Fruit fly (Drosophila melanogaster) whole organism, embryonic: ENCODE measurements around the gene CG9288.

Source experiments
- Bdp1 ChIP-seq: fragments of 200-800 bp; sonication (Bioruptor generic); optimal IDR thresholded peaks from 3 replicates; lab custom pipeline; 2016; ENCODE audit warnings: missing biosample characterization, missing genetic modification characterization
- Bgb ChIP-seq: fragments of 200-800 bp; sonication (Bioruptor generic); IDR thresholded peaks from 2 replicates; pipeline ENCODE4 v1.3.6; 2022; ENCODE audit warnings: missing biosample characterization, missing genetic modification characterization; ENCODE audit not compliant: partially characterized antibody
- CG10431 ChIP-seq: fragments of 200-800 bp; sonication (Bioruptor generic); optimal IDR thresholded peaks from 3 replicates; lab custom pipeline; 2018; ENCODE audit warnings: missing biosample characterization, mild to moderate bottlenecking, missing genetic modification characterization
- CG10654 ChIP-seq: fragments of 200-800 bp; sonication (Bioruptor generic); optimal IDR thresholded peaks from 2 replicates; lab custom pipeline; 2016; ENCODE audit warnings: missing biosample characterization, missing genetic modification characterization
- CG10979 ChIP-seq: fragments of 200-800 bp; sonication (Bioruptor generic); optimal IDR thresholded peaks from 2 replicates; lab custom pipeline; 2018; ENCODE audit warnings: missing biosample characterization, mild to moderate bottlenecking, missing genetic modification characterization, moderate library complexity
- CG12104 ChIP-seq: fragments of 200-800 bp; sonication (Bioruptor generic); optimal IDR thresholded peaks from 3 replicates; lab custom pipeline; 2016; ENCODE audit warnings: missing biosample characterization, missing genetic modification characterization
- CG12155 ChIP-seq: fragments of 200-800 bp; sonication (Bioruptor generic); optimal IDR thresholded peaks from 3 replicates; lab custom pipeline; 2016; ENCODE audit warnings: missing biosample characterization, missing genetic modification characterization
- CG15269 ChIP-seq: fragments of 200-800 bp; sonication (Bioruptor generic); optimal IDR thresholded peaks from 2 replicates; lab custom pipeline; 2018; ENCODE audit warnings: missing biosample characterization, mild to moderate bottlenecking, missing genetic modification characterization, moderate library complexity
- CG15601 ChIP-seq: fragments of 200-800 bp; sonication (Bioruptor generic); optimal IDR thresholded peaks from 3 replicates; lab custom pipeline; 2019; ENCODE audit warnings: missing biosample characterization, mild to moderate bottlenecking, missing genetic modification characterization, moderate library complexity
- CG15696 ChIP-seq: fragments of 200-800 bp; sonication (Bioruptor generic); optimal IDR thresholded peaks from 2 replicates; lab custom pipeline; 2019; ENCODE audit warnings: missing biosample characterization, mild to moderate bottlenecking, missing genetic modification characterization, moderate library complexity
- CG1602 ChIP-seq: fragments of 200-800 bp; sonication (Bioruptor generic); optimal IDR thresholded peaks from 3 replicates; lab custom pipeline; 2016; ENCODE audit warnings: missing biosample characterization, missing genetic modification characterization
- CG17359 ChIP-seq: fragments of 200-800 bp; sonication (Bioruptor generic); optimal IDR thresholded peaks from 3 replicates; lab custom pipeline; 2018; ENCODE audit warnings: missing biosample characterization, mild to moderate bottlenecking, missing genetic modification characterization, moderate library complexity
- CG2678 ChIP-seq: fragments of 200-800 bp; sonication (Bioruptor generic); optimal IDR thresholded peaks from 3 replicates; lab custom pipeline; 2019; ENCODE audit warnings: missing biosample characterization, mild to moderate bottlenecking, missing genetic modification characterization, moderate library complexity
- CG30431 ChIP-seq: fragments of 200-800 bp; sonication (Bioruptor generic); optimal IDR thresholded peaks from 2 replicates; lab custom pipeline; 2017; ENCODE audit warnings: missing biosample characterization, missing genetic modification characterization
- CG34224 ChIP-seq: fragments of 200-800 bp; sonication (Bioruptor generic); IDR thresholded peaks from 3 replicates; pipeline ENCODE4 v1.3.6; 2022; ENCODE audit warnings: missing biosample characterization, missing genetic modification characterization; ENCODE audit not compliant: partially characterized antibody
- CG34422 ChIP-seq: fragments of 200-800 bp; sonication (Bioruptor generic); IDR thresholded peaks from 3 replicates; pipeline ENCODE4 v1.3.6; 2022; ENCODE audit warnings: missing biosample characterization, missing genetic modification characterization
- CG3995 ChIP-seq: fragments of 200-800 bp; sonication (Bioruptor generic); optimal IDR thresholded peaks from 3 replicates; lab custom pipeline; 2016; ENCODE audit warnings: missing biosample characterization, missing genetic modification characterization
- CG4424 ChIP-seq: fragments of 200-800 bp; sonication (Bioruptor generic); optimal IDR thresholded peaks from 3 replicates; lab custom pipeline; 2016; ENCODE audit warnings: missing biosample characterization, missing genetic modification characterization
- CG4854 ChIP-seq: fragments of 200-800 bp; sonication (Bioruptor generic); optimal IDR thresholded peaks from 2 replicates; lab custom pipeline; 2016; ENCODE audit warnings: missing biosample characterization, missing genetic modification characterization, inconsistent platforms
- CG6654 ChIP-seq: fragments of 200-800 bp; sonication (Bioruptor generic); optimal IDR thresholded peaks from 2 replicates; lab custom pipeline; 2017; ENCODE audit warnings: missing biosample characterization, mild to moderate bottlenecking, missing genetic modification characterization
- CG7987 ChIP-seq: fragments of 200-800 bp; sonication (Bioruptor generic); optimal IDR thresholded peaks from 2 replicates; lab custom pipeline; 2018; ENCODE audit warnings: missing biosample characterization, mild to moderate bottlenecking, missing genetic modification characterization, moderate library complexity
- CG8281 ChIP-seq: fragments of 200-800 bp; sonication (Bioruptor generic); optimal IDR thresholded peaks from 2 replicates; lab custom pipeline; 2018; ENCODE audit warnings: missing biosample characterization, mild to moderate bottlenecking, missing genetic modification characterization, moderate library complexity
- CG9797 ChIP-seq: fragments of 200-800 bp; sonication (Bioruptor generic); optimal IDR thresholded peaks from 3 replicates; lab custom pipeline; 2018; ENCODE audit warnings: missing biosample characterization, mild to moderate bottlenecking, missing genetic modification characterization
- Camta ChIP-seq: fragments of 200-800 bp; sonication (Bioruptor generic); optimal IDR thresholded peaks from 2 replicates; lab custom pipeline; 2016; ENCODE audit warnings: missing biosample characterization, missing genetic modification characterization
- CoRest ChIP-seq: fragments of 200-800 bp; sonication (Bioruptor generic); optimal IDR thresholded peaks from 3 replicates; lab custom pipeline; 2018; ENCODE audit warnings: missing biosample characterization, mild to moderate bottlenecking, missing genetic modification characterization, moderate library complexity
- D19A ChIP-seq: fragments of 200-800 bp; optimal IDR thresholded peaks from 3 replicates; lab custom pipeline; 2019; ENCODE audit warnings: missing biosample characterization, mild to moderate bottlenecking, missing genetic modification characterization, moderate library complexity
- Fer3 ChIP-seq: fragments of 200-800 bp; sonication (Bioruptor generic); optimal IDR thresholded peaks from 2 replicates; lab custom pipeline; 2018; ENCODE audit warnings: missing biosample characterization, mild to moderate bottlenecking, missing genetic modification characterization, moderate library complexity
- Gug ChIP-seq: fragments of 200-800 bp; sonication (Bioruptor generic); IDR thresholded peaks from 4 replicates; pipeline ENCODE4 v1.3.6; 2022; ENCODE audit warnings: missing biosample characterization, missing genetic modification characterization
- MESR4 ChIP-seq: fragments of 200-800 bp; sonication (Bioruptor generic); optimal IDR thresholded peaks from 2 replicates; lab custom pipeline; 2018; ENCODE audit warnings: missing biosample characterization, mild to moderate bottlenecking, missing genetic modification characterization, moderate library complexity
- NK7.1 ChIP-seq: fragments of 200-800 bp; sonication (Bioruptor generic); optimal IDR thresholded peaks from 3 replicates; lab custom pipeline; 2016; ENCODE audit warnings: missing biosample characterization, missing genetic modification characterization
- Sox102F ChIP-seq: fragments of 200-800 bp; sonication (Bioruptor generic); optimal IDR thresholded peaks from 2 replicates; lab custom pipeline; 2018; ENCODE audit warnings: missing biosample characterization, mild to moderate bottlenecking, missing genetic modification characterization, moderate library complexity
- Xbp1 ChIP-seq: fragments of 200-800 bp; sonication (Bioruptor generic); optimal IDR thresholded peaks from 3 replicates; lab custom pipeline; 2016; ENCODE audit warnings: missing biosample characterization, mild to moderate bottlenecking, missing genetic modification characterization
- amos ChIP-seq: fragments of 200-800 bp; sonication (Bioruptor generic); IDR thresholded peaks from 2 replicates; pipeline ENCODE4 v1.3.6; 2022; ENCODE audit warnings: missing biosample characterization, missing genetic modification characterization; ENCODE audit not compliant: partially characterized antibody
- ara ChIP-seq: fragments of 200-800 bp; sonication (Bioruptor generic); IDR thresholded peaks from 2 replicates; pipeline ENCODE4 v1.3.6; 2022; ENCODE audit warnings: missing biosample characterization, missing genetic modification characterization
- chn ChIP-seq: fragments of 200-800 bp; sonication (Bioruptor generic); optimal IDR thresholded peaks from 2 replicates; lab custom pipeline; 2016; ENCODE audit warnings: missing biosample characterization, missing genetic modification characterization
- dysf ChIP-seq: fragments of 200-800 bp; sonication (Bioruptor generic); IDR thresholded peaks from 3 replicates; pipeline ENCODE4 v1.3.6; 2022; ENCODE audit warnings: missing biosample characterization, missing genetic modification characterization
- exex ChIP-seq: fragments of 200-800 bp; sonication (Bioruptor generic); optimal IDR thresholded peaks from 4 replicates; lab custom pipeline; 2018; ENCODE audit warnings: missing biosample characterization, mild to moderate bottlenecking, missing genetic modification characterization, moderate library complexity
- her ChIP-seq: fragments of 200-800 bp; sonication (Bioruptor generic); optimal IDR thresholded peaks from 2 replicates; lab custom pipeline; 2016; ENCODE audit warnings: missing biosample characterization, missing genetic modification characterization
- luna ChIP-seq: fragments of 200-800 bp; sonication (Bioruptor generic); optimal IDR thresholded peaks from 2 replicates; lab custom pipeline; 2016; ENCODE audit warnings: missing biosample characterization, missing genetic modification characterization
- mam ChIP-seq: fragments of 200-800 bp; sonication (Bioruptor generic); optimal IDR thresholded peaks from 3 replicates; lab custom pipeline; 2016; ENCODE audit warnings: missing biosample characterization, missing genetic modification characterization
- row ChIP-seq: fragments of 200-800 bp; sonication (Bioruptor generic); IDR thresholded peaks from 3 replicates; pipeline ENCODE4 v1.3.6; 2022; ENCODE audit warnings: missing biosample characterization, missing genetic modification characterization
- sens ChIP-seq: fragments of 200-800 bp; sonication (Bioruptor generic); peaks from one replicate; lab custom pipeline; 2016; ENCODE audit warnings: missing biosample characterization, missing genetic modification characterization
- sob ChIP-seq: fragments of 200-800 bp; sonication (Bioruptor generic); IDR thresholded peaks from 2 replicates; pipeline ENCODE4 v1.3.6; 2022; ENCODE audit warnings: missing biosample characterization, missing genetic modification characterization
- tin ChIP-seq: fragments of 200-800 bp; sonication (Bioruptor generic); optimal IDR thresholded peaks from 3 replicates; lab custom pipeline; 2016; ENCODE audit warnings: missing biosample characterization, missing genetic modification characterization
- tll ChIP-seq, 2 experiments: fragments of 200-800 bp in 1 of 2; fragments of >200 bp in 1 of 2; sonication (Bioruptor generic) in 1 of 2; optimal IDR thresholded peaks; 2 replicates each; lab custom pipeline; 2017 to 2019; ENCODE audit warnings: missing biosample characterization in 2 of 2, missing genetic modification characterization in 2 of 2, mild to moderate bottlenecking in 1 of 2, moderate library complexity in 1 of 2
- trem ChIP-seq: fragments of 200-800 bp; optimal IDR thresholded peaks from 3 replicates; lab custom pipeline; 2019; ENCODE audit warnings: missing biosample characterization, mild to moderate bottlenecking, missing genetic modification characterization, moderate library complexity
- unc-4 ChIP-seq: fragments of 200-800 bp; sonication (Bioruptor generic); IDR thresholded peaks from 2 replicates; pipeline ENCODE4 v1.3.6; 2022; ENCODE audit warnings: missing biosample characterization, missing genetic modification characterization; ENCODE audit not compliant: partially characterized antibody
- zen ChIP-seq: fragments of 200-800 bp; sonication (Bioruptor generic); optimal IDR thresholded peaks from 3 replicates; lab custom pipeline; 2018; ENCODE audit warnings: missing biosample characterization, mild to moderate bottlenecking, missing genetic modification characterization, moderate library complexity
- zf30C ChIP-seq: fragments of 200-800 bp; sonication (Bioruptor generic); optimal IDR thresholded peaks from 3 replicates; lab custom pipeline; 2018; ENCODE audit warnings: missing biosample characterization, mild to moderate bottlenecking, missing genetic modification characterization

CG9288 gene

DNA sequence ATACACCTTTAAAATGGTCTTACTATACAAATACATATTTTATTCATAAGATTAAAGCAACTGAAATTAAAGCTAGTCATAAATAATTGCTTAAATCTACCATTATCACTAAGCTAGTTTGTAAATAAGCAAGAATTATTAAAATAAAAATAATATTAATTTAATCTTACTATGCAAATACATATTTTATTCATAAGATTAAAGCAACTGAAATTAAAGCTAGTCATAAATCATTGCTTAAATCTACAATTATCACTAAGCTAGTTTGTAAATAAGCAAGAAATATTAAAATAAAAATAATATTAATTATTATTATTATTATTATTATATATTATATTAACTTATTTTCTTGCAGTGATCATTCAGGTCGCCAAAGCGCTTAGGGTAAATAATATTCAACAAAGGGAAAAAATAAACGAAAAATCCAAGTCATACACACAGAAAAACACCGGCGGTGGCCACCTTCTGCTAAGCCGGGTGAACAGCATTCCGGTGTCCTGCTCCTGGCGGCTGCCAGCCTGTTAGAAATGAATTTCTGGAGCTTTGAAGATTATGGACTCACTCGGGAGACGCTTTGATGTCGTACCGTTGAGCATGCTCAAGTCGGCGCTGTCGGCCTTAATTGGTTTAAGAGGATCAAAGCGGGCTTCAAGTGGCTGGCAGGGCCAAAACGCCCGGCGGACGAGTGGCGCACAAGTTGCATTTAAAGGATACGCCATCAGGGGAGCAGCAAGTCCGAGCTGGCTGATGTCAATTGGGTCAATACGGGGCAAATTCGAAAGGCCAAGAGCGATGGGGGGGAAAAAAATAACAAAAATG, 24.7 kb downstream of the CG9288 start (continued):
- TF ChIP-seq CG8281 (no peak), CG10654 (GFP tag; lab: Kevin White, UChicago) (no peak), Camta (GFP tag; lab: Kevin White, UChicago) (no peak), Xbp1 (GFP tag; lab: Kevin White, UChicago) (peak; percentile 27), trem (tag; lab: Kevin White, UChicago) (no peak), Bdp1 (GFP tag; lab: Kevin White, UChicago) (no peak), CG30431 (GFP tag; lab: Kevin White, UChicago) (no peak), CG15696 (tag; lab: Kevin White, UChicago) (no peak), CG6654 (GFP tag; lab: Kevin White, UChicago) (no peak), exex (no peak), tin (GFP tag; lab: Kevin White, UChicago) (peak; percentile 4), mam (GFP tag; lab: Kevin White, UChicago) (no peak), amos (GFP tag; lab: Robert Waterston, UW) (no peak), MESR4 (GFP tag; lab: Kevin White, UChicago) (no peak), luna (GFP tag; lab: Kevin White, UChicago) (no peak), NK7.1 (GFP tag; lab: Kevin White, UChicago) (no peak), CG7987 (GFP tag; lab: Kevin White, UChicago) (no peak), CG34224 (GFP tag; lab: Robert Waterston, UW) (no peak), dysf (GFP tag; lab: Robert Waterston, UW) (peak; percentile 59), CG10431 (GFP tag; lab: Kevin White, UChicago) (no peak), zf30C (peak; percentile 55), CG2678 (peak; percentile 76), Bgb (GFP tag; lab: Robert Waterston, UW) (0 out of 2 replicates have a peak, but pooled peaks have one; percentile 6), ara (GFP tag; lab: Robert Waterston, UW) (0 out of 2 replicates have a peak, but pooled peaks have one; percentile 18), CG17359 (tag; lab: Kevin White, UChicago) (peak; percentile 46), Fer3 (no peak), CG12155 (GFP tag; lab: Kevin White, UChicago) (no peak), CoRest (tag; lab: Kevin White, UChicago) (peak; percentile 46), sob (GFP tag; lab: Robert Waterston, UW) (no peak; the same call in 1 of the 2 replicates), CG15601 (tag; lab: Kevin White, UChicago) (peak; percentile 9), row (GFP tag; lab: Robert Waterston, UW) (peak; percentile 58; the same call in 1 of the 3 replicates), Sox102F (GFP tag; lab: Kevin White, UChicago) (peak; percentile 25), CG12104 (GFP tag; lab: Kevin White, UChicago) (peak; percentile 30), zen (tag; lab: Kevin White, UChicago) (no peak), Gug (no peak), chn (GFP tag; lab: Kevin White, UChicago) (no peak), CG9797 (GFP tag; lab: Kevin White, UChicago) (no peak), CG4424 (GFP tag; lab: Kevin White, UChicago) (no peak), CG15269 (tag; lab: Kevin White, UChicago) (peak; percentile 53), CG4854 (no peak), D19A (peak; percentile 79), CG34422 (GFP tag; lab: Robert Waterston, UW) (peak; percentile 19; the same call in 1 of the 3 replicates), her (GFP tag; lab: Kevin White, UChicago) (no peak), sens (GFP tag; lab: Kevin White, UChicago) (peak; percentile 59), CG1602 (GFP tag; lab: Kevin White, UChicago) (no peak), CG3995 (GFP tag; lab: Kevin White, UChicago) (no peak), CG10979 (peak; percentile 58), unc-4 (no peak), tll (GFP tag; optimal IDR thresholded peaks at IDR 0.05; lab: Kevin White, UChicago) (no peak)
